Fruit fly (Drosophila melanogaster) whole organism, pupa: Measurements from ENCODE around the gene CG13901.
"Not testable (repeated sequence)": the region's sequence is repeated elsewhere in the genome, so short reads cannot be mapped to it uniquely, and the experiment has no call there.

Source experiments
- CG10348 ChIP-seq: fragments of 200-800 bp; sonication (Bioruptor generic); IDR thresholded peaks from 2 replicates; pipeline ENCODE4 v1.3.6; 2022; ENCODE audit warnings: missing biosample characterization, missing genetic modification characterization
- CG12605 ChIP-seq: fragments of 200-800 bp; sonication (Bioruptor generic); IDR thresholded peaks from 2 replicates; pipeline ENCODE4 v1.3.6; 2022; ENCODE audit warnings: missing biosample characterization, missing genetic modification characterization
- CG13204 ChIP-seq: fragments of 200-800 bp; sonication (Bioruptor generic); optimal IDR thresholded peaks from 2 replicates; lab custom pipeline; 2018; ENCODE audit warnings: missing biosample characterization, mild to moderate bottlenecking, missing genetic modification characterization, moderate library complexity
- CG14655 ChIP-seq: fragments of 200-800 bp; sonication (Bioruptor generic); optimal IDR thresholded peaks from 3 replicates; lab custom pipeline; 2017; ENCODE audit warnings: mild to moderate bottlenecking, missing biosample characterization, missing genetic modification reagents, missing genetic modification characterization
- CG15710 ChIP-seq: fragments of 200-800 bp; sonication (Bioruptor generic); optimal IDR thresholded peaks from 2 replicates; lab custom pipeline; 2018; ENCODE audit warnings: missing biosample characterization, mild to moderate bottlenecking, missing genetic modification characterization, moderate library complexity
- CG17806 ChIP-seq: fragments of 200-800 bp; sonication (Bioruptor generic); optimal IDR thresholded peaks from 2 replicates; lab custom pipeline; 2018; ENCODE audit warnings: missing biosample characterization, mild to moderate bottlenecking, missing genetic modification characterization, moderate library complexity
- CG32121 ChIP-seq: fragments of 200-800 bp; sonication (Bioruptor generic); IDR thresholded peaks from 2 replicates; pipeline ENCODE4 v1.3.6; 2022; ENCODE audit warnings: missing biosample characterization, missing genetic modification characterization
- CG34367 ChIP-seq: fragments of 200-800 bp; sonication (Bioruptor generic); optimal IDR thresholded peaks from 2 replicates; lab custom pipeline; 2018; ENCODE audit warnings: missing biosample characterization, mild to moderate bottlenecking, missing genetic modification characterization
- CG4496 ChIP-seq: fragments of 200-800 bp; sonication (Bioruptor generic); IDR thresholded peaks from 3 replicates; pipeline ENCODE4 v1.3.6; 2022; ENCODE audit warnings: missing biosample characterization, missing genetic modification characterization
- CG8159 ChIP-seq: fragments of 200-800 bp; sonication (Bioruptor generic); optimal IDR thresholded peaks from 3 replicates; lab custom pipeline; 2018; ENCODE audit warnings: missing biosample characterization, mild to moderate bottlenecking, missing genetic modification characterization, moderate library complexity
- CG8301 ChIP-seq: fragments of 200-800 bp; sonication (Bioruptor generic); optimal IDR thresholded peaks from 2 replicates; lab custom pipeline; 2018; ENCODE audit warnings: missing biosample characterization, mild to moderate bottlenecking, missing genetic modification characterization
- CG9948 ChIP-seq: fragments of 200-800 bp; sonication (Bioruptor generic); optimal IDR thresholded peaks from 2 replicates; lab custom pipeline; 2018; ENCODE audit warnings: missing biosample characterization, mild to moderate bottlenecking, missing genetic modification characterization, moderate library complexity
- D1 ChIP-seq: fragments of 200-800 bp; sonication (Bioruptor generic); optimal IDR thresholded peaks from 2 replicates; lab custom pipeline; 2018; ENCODE audit warnings: missing biosample characterization, mild to moderate bottlenecking, missing genetic modification characterization, moderate library complexity
- EcR ChIP-seq: fragments of 200-800 bp; sonication (Bioruptor generic); optimal IDR thresholded peaks from 3 replicates; lab custom pipeline; 2019; ENCODE audit warnings: missing biosample characterization, missing genetic modification characterization, mild to moderate bottlenecking, moderate library complexity, missing genetic modification reagents
- Ets98B ChIP-seq: fragments of 200-800 bp; sonication (Bioruptor generic); IDR thresholded peaks from 2 replicates; pipeline ENCODE4 v1.3.6; 2022; ENCODE audit warnings: missing biosample characterization, missing genetic modification characterization
- Pif1A ChIP-seq: fragments of 200-800 bp; sonication (Bioruptor generic); optimal IDR thresholded peaks from 3 replicates; lab custom pipeline; 2016; ENCODE audit warnings: missing biosample characterization, missing genetic modification characterization
- Pif1B ChIP-seq: fragments of 200-800 bp; sonication (Bioruptor generic); optimal IDR thresholded peaks from 3 replicates; lab custom pipeline; 2016; ENCODE audit warnings: missing biosample characterization, missing genetic modification characterization
- Snoo ChIP-seq: fragments of 200-800 bp; sonication (Bioruptor generic); optimal IDR thresholded peaks from 3 replicates; lab custom pipeline; 2017; ENCODE audit warnings: missing biosample characterization, mild to moderate bottlenecking, missing genetic modification characterization, inconsistent platforms
- fd96Ca ChIP-seq: fragments of 200-800 bp; sonication (Bioruptor generic); IDR thresholded peaks from 3 replicates; pipeline ENCODE4 v1.3.6; 2022; ENCODE audit warnings: missing biosample characterization, missing genetic modification characterization
- gl ChIP-seq: fragments of 200-800 bp; sonication (Bioruptor generic); optimal IDR thresholded peaks from 2 replicates; lab custom pipeline; 2018; ENCODE audit warnings: missing biosample characterization, mild to moderate bottlenecking, missing genetic modification characterization
- rn ChIP-seq: fragments of 200-800 bp; sonication (Bioruptor generic); IDR thresholded peaks from 2 replicates; pipeline ENCODE4 v1.3.6; 2022; ENCODE audit warnings: missing biosample characterization, missing genetic modification characterization

CG13901 gene

dm6 chr3L:872389-872972 lies 34.9 kb upstream of the CG13901 start:
- TF ChIP-seq EcR (GFP tag; lab: Kevin White, UChicago) (no peak), CG34367 (peak; percentile 39), gl (tag; lab: Kevin White, UChicago) (no peak), CG10348 (no peak), CG8301 (tag; lab: Kevin White, UChicago) (peak; percentile 9), CG13204 (GFP tag; lab: Kevin White, UChicago) (no peak), Pif1A (GFP tag; lab: Kevin White, UChicago) (peak; percentile 34), Pif1B (no peak), CG8159 (peak; percentile 36), CG4496 (GFP tag; lab: Robert Waterston, UW) (peak; percentile 53; the same call in 2 of the 3 replicates), Snoo (tag; lab: Kevin White, UChicago) (peak; percentile 22), CG17806 (tag; lab: Kevin White, UChicago) (peak; percentile 17), CG12605 (GFP tag; lab: Robert Waterston, UW) (no peak), CG15710 (tag; lab: Kevin White, UChicago) (peak; percentile 44), CG14655 (GFP tag; lab: Kevin White, UChicago) (peak; percentile 39), Ets98B (0 out of 2 replicates have a peak, but pooled peaks have one; percentile 8), D1 (tag; lab: Kevin White, UChicago) (no peak), CG32121 (peak; percentile 19; the same call in 1 of the 2 replicates), rn (GFP tag; lab: Robert Waterston, UW) (0 out of 2 replicates have a peak, but pooled peaks have one; percentile 41), CG9948 (tag; lab: Kevin White, UChicago) (peak; percentile 29), fd96Ca (GFP tag; lab: Robert Waterston, UW) (peak; percentile 65; the same call in 1 of the 3 replicates)

dm6 chr3L:871713-872112 lies 34.1 kb upstream of the CG13901 start, which contains the start of gene Usp10:
Usp10 (plus strand) TSS chr3L:871899.
- TF ChIP-seq CG9948 (tag; lab: Kevin White, UChicago) (no peak), EcR (GFP tag; lab: Kevin White, UChicago) (peak; percentile 6)
- TF ChIP-seq, all 21 proteins: peak for 1

dm6 chr3L:868800-869199 lies 31.2 kb upstream of the CG13901 start:
- no peak for TF ChIP-seq CG34367

dm6 chr3L:865096-865495 lies 27.5 kb upstream of the CG13901 start, which contains the start of gene CG12502:
CG12502 (plus strand) TSS chr3L:865396.
- not testable (repeated sequence) for TF ChIP-seq fd96Ca (GFP tag; lab: Robert Waterston, UW); CG10348; Pif1B

- TF ChIP-seq CG9948 (tag; lab: Kevin White, UChicago): peak; percentile 61
- TF ChIP-seq CG13204 (GFP tag; lab: Kevin White, UChicago): no peak
- peak; percentile 72 for TF ChIP-seq CG15710 (tag; lab: Kevin White, UChicago)
- peak; percentile 81 for TF ChIP-seq CG14655 (GFP tag; lab: Kevin White, UChicago)
- TF ChIP-seq gl (tag; lab: Kevin White, UChicago): peak; percentile 59
- peak; percentile 81 for TF ChIP-seq CG8301 (tag; lab: Kevin White, UChicago)
- TF ChIP-seq CG32121: peak; percentile 91
- peak; percentile 60 for TF ChIP-seq CG34367
- no peak for TF ChIP-seq EcR (GFP tag; lab: Kevin White, UChicago)
- peak; percentile 84 for TF ChIP-seq rn (GFP tag; lab: Robert Waterston, UW)
- peak; percentile 94 for TF ChIP-seq Ets98B
- peak; percentile 78 for TF ChIP-seq Pif1A (GFP tag; lab: Kevin White, UChicago)
- peak; percentile 95 for TF ChIP-seq CG12605 (GFP tag; lab: Robert Waterston, UW)
- peak; percentile 96 for TF ChIP-seq CG4496 (GFP tag; lab: Robert Waterston, UW)
- TF ChIP-seq Snoo (tag; lab: Kevin White, UChicago): peak; percentile 65
- TF ChIP-seq CG8159: peak; percentile 81
- no peak for TF ChIP-seq D1 (tag; lab: Kevin White, UChicago)
- peak; percentile 70 for TF ChIP-seq CG10348
- TF ChIP-seq fd96Ca (GFP tag; lab: Robert Waterston, UW): peak; percentile 94
- TF ChIP-seq Pif1B: peak; percentile 76
- peak; percentile 78 for TF ChIP-seq CG17806 (tag; lab: Kevin White, UChicago)
- TF ChIP-seq, all 21 proteins: peak for 18
Measured at dm6 chr3L:857063-858015, 19.7 kb upstream of the CG13901 start, which contains the start of gene dpr20. dpr20 (minus strand) TSS chr3L:857248.

dm6 chr3L:852267-852666 lies 14.6 kb upstream of the CG13901 start:
- TF ChIP-seq CG14655 (GFP tag; lab: Kevin White, UChicago) (no peak), CG10348 (no peak), EcR (GFP tag; lab: Kevin White, UChicago) (no peak), CG4496 (GFP tag; lab: Robert Waterston, UW) (no peak), CG32121 (no peak), CG34367 (no peak), gl (tag; lab: Kevin White, UChicago) (no peak), Snoo (tag; lab: Kevin White, UChicago) (no peak), rn (GFP tag; lab: Robert Waterston, UW) (no peak), CG9948 (tag; lab: Kevin White, UChicago) (no peak), CG17806 (tag; lab: Kevin White, UChicago) (no peak), CG8301 (tag; lab: Kevin White, UChicago) (no peak), CG8159 (no peak), fd96Ca (GFP tag; lab: Robert Waterston, UW) (no peak), Pif1A (GFP tag; lab: Kevin White, UChicago) (no peak), CG15710 (tag; lab: Kevin White, UChicago) (no peak), CG12605 (GFP tag; lab: Robert Waterston, UW) (no peak), CG13204 (GFP tag; lab: Kevin White, UChicago) (no peak), Pif1B (no peak), Ets98B (no peak)
- TF ChIP-seq, all 21 proteins: peak for 0
